Worm (Caenorhabditis elegans) whole organism, dauer: ENCODE results near the gene F49H6.12.

Experiments
- unc-62 ChIP-seq: sonication (generic microtip); optimal IDR thresholded peaks from 2 replicates; lab custom pipeline; 2017; ENCODE audit warnings: missing biosample characterization, missing genetic modification reagents, missing genetic modification characterization

The F49H6.12 gene

DNA sequence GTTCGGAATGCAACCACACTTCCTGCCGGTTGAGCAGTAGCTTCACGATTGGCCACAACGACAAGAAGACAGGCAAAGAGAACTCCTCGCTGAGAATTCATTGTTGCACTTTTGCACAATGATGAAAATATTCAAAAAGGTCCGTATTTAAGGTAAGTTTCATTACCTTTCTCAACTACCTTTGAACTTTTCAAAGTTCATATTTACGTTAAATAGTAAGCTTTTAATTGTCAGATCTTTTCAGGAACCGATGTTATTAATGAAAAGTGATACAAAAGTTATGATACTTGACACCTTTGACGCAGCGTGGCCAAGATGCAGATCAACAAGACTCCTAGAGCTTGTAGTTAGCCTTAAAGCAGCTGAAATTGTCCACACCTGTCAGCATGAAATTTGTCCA, at the start of gene F49H6.12:
F49H6.12 (minus strand) TSS at position 101 of the 400 bp plus-strand sequence.
- no peak for TF ChIP-seq unc-62 (GFP tag; lab: Kevin White, UChicago)

DNA sequence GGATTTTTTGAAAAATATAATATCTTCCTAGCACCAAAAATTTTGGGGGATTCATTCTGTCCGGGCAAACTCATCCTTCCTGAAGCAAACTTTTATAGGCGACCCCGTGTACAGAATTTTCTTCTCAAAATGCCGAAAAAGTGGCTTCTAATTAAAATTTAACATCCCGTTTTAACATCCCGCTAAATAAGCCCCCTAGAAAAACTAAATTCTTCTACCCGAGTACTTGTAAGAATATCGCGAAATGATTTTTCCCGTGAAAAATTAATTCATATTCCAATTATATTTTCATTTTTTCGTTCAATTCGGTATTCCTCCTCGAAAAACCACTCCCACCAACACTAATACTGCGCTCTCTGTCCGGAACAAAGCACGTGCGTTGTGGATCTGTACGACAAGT, 47.6 kb upstream of the F49H6.12 start, which contains the start of gene T05E12.8:
T05E12.8 (plus strand) TSS at position 301 of the 400 bp plus-strand sequence.
- TF ChIP-seq unc-62 (GFP tag; lab: Kevin White, UChicago), result no peak

- TF ChIP-seq unc-62 (GFP tag; lab: Kevin White, UChicago), result no peak
Observed at ce11 chrV:17066634-17067033, 45.4 kb upstream of the F49H6.12 start.

DNA sequence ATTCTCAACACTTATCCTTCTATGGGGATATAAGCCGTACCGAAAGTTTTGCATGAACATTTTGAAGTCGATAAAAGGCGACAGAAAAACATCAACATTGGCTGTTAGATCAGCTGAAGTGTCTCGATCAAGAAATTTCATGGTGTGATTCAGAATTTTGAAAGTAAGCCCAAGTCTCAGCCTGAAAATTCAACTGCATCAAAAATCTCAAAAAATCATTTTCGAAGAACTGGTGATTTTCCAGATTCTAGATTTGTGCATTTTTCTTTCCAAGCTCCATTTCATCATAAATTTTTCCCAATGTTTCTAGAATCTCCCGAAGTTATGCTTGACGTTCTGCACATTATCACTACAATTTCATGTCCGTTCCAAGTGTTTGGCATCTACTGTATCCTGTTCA, 43.4 kb upstream of the F49H6.12 start, which contains the start of gene srh-255:
srh-255 (plus strand) TSS at position 301 of the 400 bp plus-strand sequence.
- no peak for TF ChIP-seq unc-62 (GFP tag; lab: Kevin White, UChicago)

DNA sequence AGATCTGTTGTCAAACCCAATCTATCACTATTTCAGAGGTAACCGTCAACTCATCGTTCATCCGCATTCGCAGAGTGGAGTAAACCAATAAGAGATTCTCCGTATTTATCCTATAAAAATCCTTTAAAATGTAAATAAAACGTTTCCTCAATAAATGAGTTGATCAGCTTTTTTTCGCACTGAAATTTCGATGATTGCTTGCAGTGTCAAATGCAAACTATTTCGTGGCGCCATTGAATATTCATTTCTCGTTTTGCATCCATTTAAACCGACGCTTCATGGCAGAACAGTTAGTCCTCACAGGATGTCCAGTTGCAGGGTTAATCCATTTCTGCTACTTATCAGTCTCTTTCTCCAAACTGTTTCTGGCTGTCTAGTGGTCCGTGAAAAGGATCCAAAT, 40.3 kb upstream of the F49H6.12 start, which contains the start of gene F28B1.9:
F28B1.9 (plus strand) TSS at position 301 of the 400 bp plus-strand sequence.
- no peak for TF ChIP-seq unc-62 (GFP tag; lab: Kevin White, UChicago)

DNA sequence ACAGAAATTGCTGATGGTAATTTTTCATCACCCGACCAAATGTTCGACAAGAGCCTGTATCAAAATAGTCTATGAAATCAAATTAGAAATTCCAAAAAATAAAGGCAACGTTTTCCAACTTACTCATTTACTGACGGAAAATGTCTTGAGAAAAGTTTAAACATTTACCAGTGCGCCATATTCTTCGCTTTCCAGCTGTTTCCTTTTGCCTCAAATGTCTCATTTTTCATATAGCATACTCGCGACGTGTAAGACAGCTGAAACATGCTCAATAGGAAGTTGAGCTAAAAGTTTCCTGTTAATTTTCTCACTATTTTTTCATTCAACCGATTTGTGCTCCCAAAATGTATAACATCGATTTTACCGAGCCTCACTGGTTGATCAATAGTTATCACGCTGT, 38.7 kb upstream of the F49H6.12 start, which contains the start of gene sri-66:
sri-66 (plus strand) TSS at position 301 of the 400 bp plus-strand sequence.
- no peak for TF ChIP-seq unc-62 (GFP tag; lab: Kevin White, UChicago)

DNA sequence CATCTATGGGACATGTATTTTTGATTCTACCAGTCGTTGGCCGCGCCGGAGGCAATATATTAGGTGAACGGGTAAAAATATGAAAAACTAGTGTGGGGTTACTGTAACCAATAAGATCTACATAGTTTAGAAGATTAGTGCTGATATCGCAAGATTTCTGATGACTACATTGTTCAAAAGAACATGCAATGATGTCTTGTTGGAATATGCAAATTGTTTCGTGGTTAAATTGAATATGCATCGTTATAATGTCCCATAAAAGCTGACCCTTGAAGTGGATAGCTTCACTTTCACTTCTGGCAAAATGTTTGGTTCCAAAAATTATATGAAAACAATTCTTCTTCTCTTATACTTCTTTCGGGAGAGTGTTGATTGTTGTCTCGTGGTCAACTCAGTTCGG, 23.2 kb upstream of the F49H6.12 start, which contains the start of gene F28B1.2:
F28B1.2 (plus strand) TSS at position 301 of the 400 bp plus-strand sequence.
- TF ChIP-seq unc-62 (GFP tag; lab: Kevin White, UChicago), result no peak

DNA sequence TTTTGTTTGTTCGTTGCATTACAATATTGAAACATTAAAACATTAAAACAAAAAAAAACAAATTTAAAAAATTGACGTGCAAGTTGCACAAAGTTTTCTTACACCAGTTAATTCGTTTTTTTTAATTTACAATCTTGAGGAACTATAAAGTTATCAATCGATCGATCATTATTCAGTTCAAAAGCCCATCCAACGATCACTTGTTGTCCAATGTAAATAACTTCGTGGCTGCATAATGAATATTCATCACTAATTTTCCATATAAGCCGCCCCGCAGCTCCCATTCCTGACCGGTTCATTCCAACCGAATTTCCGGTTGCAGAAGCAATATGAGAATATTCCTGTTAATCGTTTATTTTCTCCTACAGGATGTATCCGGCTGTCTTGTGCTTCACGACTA, 21.0 kb upstream of the F49H6.12 start, which contains the start of gene hpo-33:
hpo-33 (plus strand) TSS at position 301 of the 400 bp plus-strand sequence.
- TF ChIP-seq unc-62 (GFP tag; lab: Kevin White, UChicago), result no peak

ce11 chrV:17035850-17036249, 14.6 kb upstream of the F49H6.12 start, which contains the start of gene srz-94:
Gene srz-94 (minus strand): TSS chrV:17035950.
- TF ChIP-seq unc-62 (GFP tag; lab: Kevin White, UChicago), result no peak

- no peak for TF ChIP-seq unc-62 (GFP tag; lab: Kevin White, UChicago)
Observed at ce11 chrV:17030430-17030829, 9.2 kb upstream of the F49H6.12 start.

ce11 chrV:17026289-17026688, 5.0 kb upstream of the F49H6.12 start, which contains the start of gene F49H6.15:
Gene F49H6.15 (minus strand): TSS chrV:17026389.
- no peak for TF ChIP-seq unc-62 (GFP tag; lab: Kevin White, UChicago)

DNA sequence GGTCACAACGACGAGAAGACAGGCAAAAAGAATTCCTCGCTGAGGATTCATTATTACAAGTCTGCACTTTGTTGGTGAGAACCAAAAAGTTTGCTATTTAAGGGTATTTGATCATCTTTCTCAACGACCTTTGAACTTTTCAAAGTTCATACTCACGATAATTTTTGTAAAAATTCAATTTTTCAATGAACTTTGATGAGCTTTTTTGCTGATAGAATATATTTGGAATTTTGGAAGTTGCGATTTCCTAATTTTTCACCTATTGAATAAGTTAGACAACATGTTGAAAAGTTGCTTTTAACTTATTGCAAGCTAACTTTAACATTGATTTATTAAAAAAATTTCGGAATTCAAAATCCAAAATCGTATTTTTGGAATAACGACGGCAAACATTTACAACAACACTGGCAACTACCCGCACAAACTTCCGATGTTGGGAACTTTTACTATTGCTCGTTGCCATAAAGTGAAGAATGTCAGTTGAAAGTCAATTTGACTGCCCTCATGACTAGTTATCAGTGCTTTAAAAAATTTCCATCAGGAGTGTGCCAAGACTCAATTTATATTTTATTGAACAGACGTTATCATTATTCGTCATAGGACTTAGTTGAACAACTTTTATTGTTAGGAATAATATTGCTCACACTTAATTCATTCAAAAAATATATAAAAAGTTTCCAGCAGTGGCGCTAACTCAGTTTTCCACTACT, 1.5 kb upstream of the F49H6.12 start, which contains the start of the genes F49H6.8 and F49H6.5:
F49H6.8 (minus strand) TSS at position 51 of the 710 bp plus-strand sequence.
F49H6.5 (plus strand) TSS at position 629 of the 710 bp plus-strand sequence.
- no peak for TF ChIP-seq unc-62 (GFP tag; lab: Kevin White, UChicago)

- no peak for TF ChIP-seq unc-62 (GFP tag; lab: Kevin White, UChicago)
Observed at ce11 chrV:17019690-17020089, 1.6 kb downstream of the F49H6.12 start, which contains the start of gene F49H6.17. Gene F49H6.17 (plus strand): TSS chrV:17019990.

ce11 chrV:17016787-17017186, 4.5 kb downstream of the F49H6.12 start, which contains the start of gene srh-97:
Gene srh-97 (plus strand): TSS chrV:17017087.
- TF ChIP-seq unc-62 (GFP tag; lab: Kevin White, UChicago), result no peak

- TF ChIP-seq unc-62 (GFP tag; lab: Kevin White, UChicago), result no peak
Observed at ce11 chrV:17014050-17014449, 7.2 kb downstream of the F49H6.12 start, which contains the start of gene clc-13. Gene clc-13 (plus strand): TSS chrV:17014408.

- no peak for TF ChIP-seq unc-62 (GFP tag; lab: Kevin White, UChicago)
Observed at ce11 chrV:17013232-17013631, 8.0 kb downstream of the F49H6.12 start, which contains the start of gene clec-241. Gene clec-241 (minus strand): TSS chrV:17013332.
